Fruit fly (Drosophila melanogaster): ENCODE measurements around the gene CG6999.

The CG6999 gene

dm6 chrX:9106212-9106774, 18.1 kb downstream of the CG6999 start, which contains the start of gene Bx42 (continued):
- TF ChIP-seq dpn (GFP tag; optimal IDR thresholded peaks at IDR 0.05) (peak in 1 of 2 experiments; percentile 28), pho (GFP tag; optimal IDR thresholded peaks at IDR 0.05) (peak; percentile 8), Pdp1 (GFP tag; optimal IDR thresholded peaks at IDR 0.05) (peak in 1 of 2 experiments; percentile 27), CG10267 (tag; optimal IDR thresholded peaks at IDR 0.05) (peak; percentile 4), E2f2 (GFP tag; IDR thresholded peaks at IDR 0.05) (0 out of 2 replicates have a peak, but pooled peaks have one; percentile 16), Oaz (GFP tag; IDR thresholded peaks at IDR 0.05) (no peak), CG9437 (GFP tag; optimal IDR thresholded peaks at IDR 0.05) (peak; percentile 96), CG4617 (GFP tag; optimal IDR thresholded peaks at IDR 0.05; ENCODE audit: borderline replicate concordance) (peak; percentile 52), lilli (GFP tag; optimal IDR thresholded peaks at IDR 0.05) (peak; percentile 23), NFAT (GFP tag; IDR thresholded peaks at IDR 0.05) (peak; percentile 31; the same call in 1 of the 2 replicates), CG30020 (tag; optimal IDR thresholded peaks at IDR 0.05) (no peak), Myb (GFP tag; optimal IDR thresholded peaks at IDR 0.05) (peak; percentile 5), CG9876 (GFP tag; optimal IDR thresholded peaks at IDR 0.05) (peak; percentile 54), CG3065 (GFP tag; optimal IDR thresholded peaks at IDR 0.05) (no peak), MESR4 (GFP tag; optimal IDR thresholded peaks at IDR 0.05) (peak; percentile 96), Lhr (GFP tag; optimal IDR thresholded peaks at IDR 0.05) (peak; percentile 31), ewg (GFP tag; optimal IDR thresholded peaks at IDR 0.05) (no peak), row (GFP tag; IDR thresholded peaks at IDR 0.05) (peak; percentile 71; the same call in 2 of the 3 replicates), bbx (GFP tag; IDR thresholded peaks at IDR 0.05; ENCODE audit: partially characterized antibody) (peak; percentile 15; the same call in 1 of the 2 replicates), YL-1 (GFP tag; optimal IDR thresholded peaks at IDR 0.05) (peak; percentile 26), Sin3A (optimal IDR thresholded peaks at IDR 0.05) (peak; percentile 1), CG17328 (GFP tag; IDR thresholded peaks at IDR 0.05) (no peak), Trl (optimal IDR thresholded peaks at IDR 0.05) (no peak), Trl (GFP tag; optimal IDR thresholded peaks at IDR 0.05) (peak; percentile 14)

DNA sequence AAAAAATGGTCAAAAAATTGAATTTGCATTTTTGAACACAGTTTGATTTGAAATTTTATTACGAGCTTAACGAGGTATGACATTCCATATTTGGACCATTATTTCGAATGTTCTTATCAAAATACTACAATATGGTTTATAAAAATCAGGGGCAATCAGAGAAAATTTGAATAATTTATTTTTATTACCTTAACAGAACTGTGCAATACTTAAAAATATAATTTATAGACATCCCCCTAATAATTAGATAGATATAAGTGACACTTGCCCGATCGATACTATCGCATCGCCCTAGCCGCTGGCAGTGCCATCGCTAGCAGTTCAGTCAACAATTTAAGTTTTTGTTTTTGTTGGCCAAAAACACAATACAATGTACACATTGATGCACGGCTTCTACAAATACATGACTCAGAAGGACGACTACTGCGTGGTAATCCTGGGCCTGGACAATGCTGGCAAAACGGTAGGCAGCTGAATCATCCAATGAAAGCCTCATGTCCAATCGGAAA, 18.7 kb downstream of the CG6999 start, which contains the start of gene Arfrp1:
Arfrp1 (plus strand) TSS at position 295 of the 509 bp plus-strand sequence.
- TF ChIP-seq cwo (GFP tag; optimal IDR thresholded peaks at IDR 0.05): no peak
- no peak for TF ChIP-seq yki (optimal IDR thresholded peaks at IDR 0.05)
- TF ChIP-seq CG18599 (GFP tag; optimal IDR thresholded peaks at IDR 0.05): no peak
- TF ChIP-seq ase (GFP tag; IDR thresholded peaks at IDR 0.05): no peak
- TF ChIP-seq Awh (GFP tag; IDR thresholded peaks at IDR 0.05): no peak
- no peak for TF ChIP-seq wor (GFP tag; IDR thresholded peaks at IDR 0.05)
- peak; percentile 15 to 26 for TF ChIP-seq Pdp1 (GFP tag; optimal IDR thresholded peaks at IDR 0.05)
- no peak for TF ChIP-seq Lhr (GFP tag; optimal IDR thresholded peaks at IDR 0.05)
- TF ChIP-seq CG11560 (tag; IDR thresholded peaks at IDR 0.05): 0 out of 3 replicates have a peak, but pooled peaks have one; percentile 11
- peak; percentile 88 for TF ChIP-seq wek (GFP tag; optimal IDR thresholded peaks at IDR 0.05)
- no peak for TF ChIP-seq CG6765 (GFP tag; optimal IDR thresholded peaks at IDR 0.05)
- TF ChIP-seq CG1602 (GFP tag; optimal IDR thresholded peaks at IDR 0.05): peak; percentile 15
- TF ChIP-seq sima (GFP tag; optimal IDR thresholded peaks at IDR 0.05): no peak
- TF ChIP-seq sens (GFP tag): peak; percentile 86
- TF ChIP-seq Antp (GFP tag; optimal IDR thresholded peaks at IDR 0.05): no peak
- TF ChIP-seq CG17361 (GFP tag; IDR thresholded peaks at IDR 0.05): peak; percentile 83; the same call in 2 of the 3 replicates
- no peak for TF ChIP-seq crol (GFP tag; IDR thresholded peaks at IDR 0.05)
- no peak for TF ChIP-seq wdn (GFP tag; IDR thresholded peaks at IDR 0.05)
- TF ChIP-seq hb (GFP tag; IDR thresholded peaks at IDR 0.05; ENCODE audit: partially characterized antibody): peak; percentile 74
- TF ChIP-seq CG30020 (tag; optimal IDR thresholded peaks at IDR 0.05): peak; percentile 27
- peak; percentile 10; the same call in 1 of the 4 replicates for TF ChIP-seq Gug (GFP tag; IDR thresholded peaks at IDR 0.05)
- TF ChIP-seq NFAT (GFP tag; IDR thresholded peaks at IDR 0.05): peak; percentile 35; the same call in 1 of the 2 replicates
- TF ChIP-seq CG17328 (GFP tag; IDR thresholded peaks at IDR 0.05): no peak
- 0 out of 2 replicates have a peak, but pooled peaks have one; percentile 18 for TF ChIP-seq esg (GFP tag; conservative IDR thresholded peaks at IDR 0.05)
- TF ChIP-seq CG15601 (tag; optimal IDR thresholded peaks at IDR 0.05): no peak
- peak; percentile 32 for TF ChIP-seq CG13424 (tag; optimal IDR thresholded peaks at IDR 0.05)
- TF ChIP-seq dmrt11E (tag; optimal IDR thresholded peaks at IDR 0.05): no peak
- no peak for TF ChIP-seq CG7271 (tag; optimal IDR thresholded peaks at IDR 0.05)
- no peak for TF ChIP-seq CG10979 (tag; optimal IDR thresholded peaks at IDR 0.05)
- TF ChIP-seq Spps (tag; optimal IDR thresholded peaks at IDR 0.05): no peak
- TF ChIP-seq klu (GFP tag; IDR thresholded peaks at IDR 0.05): no peak

Measured in whole organism, embryonic.